Fruit fly (Drosophila melanogaster) whole organism, embryonic: ENCODE results near the gene CG15547.

Source experiments
- Asciz ChIP-seq: fragments of 200-800 bp; sonication (Bioruptor generic); optimal IDR thresholded peaks from 2 replicates; lab custom pipeline; 2017; ENCODE audit warnings: missing biosample characterization, mild to moderate bottlenecking, missing genetic modification characterization, missing genetic modification reagents
- Atf6 ChIP-seq: fragments of 200-800 bp; sonication (Bioruptor generic); IDR thresholded peaks from 2 replicates; pipeline ENCODE4 v1.3.6; 2022; ENCODE audit warnings: missing biosample characterization, missing genetic modification characterization
- Awh ChIP-seq: fragments of 200-800 bp; sonication (Bioruptor generic); IDR thresholded peaks from 2 replicates; pipeline ENCODE4, ENCODE4 v1.3.6; 2022; ENCODE audit warnings: missing biosample characterization, missing genetic modification characterization
- CG10462 ChIP-seq: fragments of 200-800 bp; sonication (Bioruptor generic); optimal IDR thresholded peaks from 2 replicates; lab custom pipeline; 2016; ENCODE audit warnings: missing biosample characterization, missing genetic modification characterization
- CG10543 ChIP-seq: fragments of 200-800 bp; sonication (Bioruptor generic); optimal IDR thresholded peaks from 3 replicates; lab custom pipeline; 2017; ENCODE audit warnings: missing biosample characterization, mild to moderate bottlenecking, missing genetic modification characterization, moderate library complexity
- CG1233 ChIP-seq: fragments of 200-800 bp; sonication (Bioruptor generic); optimal IDR thresholded peaks from 4 replicates; lab custom pipeline; 2018; ENCODE audit warnings: missing biosample characterization, mild to moderate bottlenecking, missing genetic modification characterization
- CG12391 ChIP-seq: fragments of 200-800 bp; sonication (Bioruptor generic); optimal IDR thresholded peaks from 3 replicates; lab custom pipeline; 2018; ENCODE audit warnings: missing biosample characterization, mild to moderate bottlenecking, missing genetic modification characterization, moderate library complexity
- CG12744 ChIP-seq: fragments of 200-800 bp; sonication (Bioruptor generic); optimal IDR thresholded peaks from 2 replicates; lab custom pipeline; 2016; ENCODE audit warnings: missing biosample characterization, missing genetic modification characterization
- CG13287 ChIP-seq: fragments of 200-800 bp; sonication (Bioruptor generic); IDR thresholded peaks from 2 replicates; pipeline ENCODE4 v1.3.6; 2022; ENCODE audit warnings: missing biosample characterization, missing genetic modification characterization; ENCODE audit not compliant: partially characterized antibody
- CG13296 ChIP-seq: fragments of 200-800 bp; sonication (Bioruptor generic); optimal IDR thresholded peaks from 3 replicates; lab custom pipeline; 2018; ENCODE audit warnings: missing biosample characterization, mild to moderate bottlenecking, missing genetic modification characterization
- CG13424 ChIP-seq: fragments of 200-800 bp; sonication (Bioruptor generic); optimal IDR thresholded peaks from 2 replicates; lab custom pipeline; 2019; ENCODE audit warnings: missing biosample characterization, mild to moderate bottlenecking, missing genetic modification characterization, moderate library complexity
- CG15011 ChIP-seq: fragments of 200-800 bp; sonication (Bioruptor generic); optimal IDR thresholded peaks from 3 replicates; lab custom pipeline; 2018; ENCODE audit warnings: missing biosample characterization, mild to moderate bottlenecking, missing genetic modification characterization
- CG15073 ChIP-seq: fragments of 200-800 bp; sonication (Bioruptor generic); optimal IDR thresholded peaks from 2 replicates; lab custom pipeline; 2016; ENCODE audit warnings: missing biosample characterization, missing genetic modification characterization
- CG1603 ChIP-seq: fragments of 200-800 bp; sonication (Bioruptor generic); optimal IDR thresholded peaks from 2 replicates; lab custom pipeline; 2019; ENCODE audit warnings: missing biosample characterization, mild to moderate bottlenecking, missing genetic modification characterization, moderate library complexity
- CG16863 ChIP-seq: fragments of 200-800 bp; sonication (Bioruptor generic); optimal IDR thresholded peaks from 3 replicates; lab custom pipeline; 2016; ENCODE audit warnings: missing biosample characterization, missing genetic modification characterization
- CG2712 ChIP-seq: fragments of 200-800 bp; optimal IDR thresholded peaks from 3 replicates; lab custom pipeline; 2019; ENCODE audit warnings: missing biosample characterization, mild to moderate bottlenecking, missing genetic modification characterization, moderate library complexity
- CG30431 ChIP-seq: fragments of 200-800 bp; sonication (Bioruptor generic); optimal IDR thresholded peaks from 2 replicates; lab custom pipeline; 2017; ENCODE audit warnings: missing biosample characterization, missing genetic modification characterization
- CG32532 ChIP-seq: fragments of 200-800 bp; sonication (Bioruptor generic); IDR thresholded peaks from 2 replicates; pipeline ENCODE4 v1.3.6; 2022; ENCODE audit warnings: missing biosample characterization, missing genetic modification characterization
- CG3838 ChIP-seq: fragments of 200-800 bp; sonication (Bioruptor generic); optimal IDR thresholded peaks from 3 replicates; lab custom pipeline; 2016; ENCODE audit warnings: missing biosample characterization, missing genetic modification characterization
- CG4282 ChIP-seq: fragments of 200-800 bp; sonication (Bioruptor generic); optimal IDR thresholded peaks from 2 replicates; lab custom pipeline; 2016; ENCODE audit warnings: missing biosample characterization, missing genetic modification characterization
- CG4854 ChIP-seq: fragments of 200-800 bp; sonication (Bioruptor generic); optimal IDR thresholded peaks from 2 replicates; lab custom pipeline; 2016; ENCODE audit warnings: missing biosample characterization, missing genetic modification characterization, inconsistent platforms
- CG7928 ChIP-seq: fragments of 200-800 bp; sonication (Bioruptor generic); optimal IDR thresholded peaks from 2 replicates; lab custom pipeline; 2017; ENCODE audit warnings: missing biosample characterization, mild to moderate bottlenecking, missing genetic modification characterization
- CTCF ChIP-seq: fragments of 200-800 bp; sonication (Bioruptor generic); optimal IDR thresholded peaks from 2 replicates; lab custom pipeline; 2017; ENCODE audit warnings: missing biosample characterization, mild to moderate bottlenecking, missing genetic modification characterization, moderate library complexity
- E2f1 ChIP-seq: fragments of 200-800 bp; sonication (Bioruptor generic); IDR thresholded peaks from 2 replicates; pipeline ENCODE4 v1.3.6; 2022; ENCODE audit warnings: missing biosample characterization, missing genetic modification characterization
- E2f2 ChIP-seq: fragments of 200-800 bp; sonication (Bioruptor generic); IDR thresholded peaks from 2 replicates; pipeline ENCODE4 v1.3.6; 2022; ENCODE audit warnings: missing biosample characterization, missing genetic modification characterization
- ERR ChIP-seq: fragments of 200-800 bp; sonication (Bioruptor generic); optimal IDR thresholded peaks from 2 replicates; lab custom pipeline; 2016; ENCODE audit warnings: missing biosample characterization, missing genetic modification characterization
- Hr3 ChIP-seq: fragments of 200-800 bp; sonication (Bioruptor generic); optimal IDR thresholded peaks from 3 replicates; lab custom pipeline; 2016; ENCODE audit warnings: missing biosample characterization, missing genetic modification characterization
- Lpt ChIP-seq: fragments of >200 bp; optimal IDR thresholded peaks from 2 replicates; lab custom pipeline; 2018; ENCODE audit warnings: missing biosample characterization, missing genetic modification characterization
- Sry-δ ChIP-seq: fragments of 200-800 bp; sonication (Bioruptor generic); optimal IDR thresholded peaks from 2 replicates; lab custom pipeline; 2016; ENCODE audit warnings: missing biosample characterization, missing genetic modification characterization
- Tbp ChIP-seq: fragments of >200 bp; optimal IDR thresholded peaks from 2 replicates; lab custom pipeline; 2018; ENCODE audit warnings: missing biosample characterization, missing genetic modification characterization
- Vsx1 ChIP-seq: fragments of 200-800 bp; sonication (Bioruptor generic); optimal IDR thresholded peaks from 2 replicates; lab custom pipeline; 2017; ENCODE audit warnings: missing biosample characterization, mild to moderate bottlenecking, missing genetic modification characterization, missing genetic modification reagents
- aop ChIP-seq: fragments of 200-800 bp; sonication (Bioruptor generic); IDR thresholded peaks from 2 replicates; pipeline ENCODE4 v1.3.6; 2022; ENCODE audit warnings: missing biosample characterization, missing genetic modification characterization
- az2 ChIP-seq: fragments of 200-800 bp; sonication (Bioruptor generic); optimal IDR thresholded peaks from 3 replicates; lab custom pipeline; 2016; ENCODE audit warnings: missing biosample characterization, missing genetic modification characterization
- cad ChIP-seq: fragments of >200 bp; optimal IDR thresholded peaks from 2 replicates; lab custom pipeline; 2017; ENCODE audit warnings: missing biosample characterization, missing genetic modification characterization
- cg ChIP-seq: fragments of 200-800 bp; sonication (Bioruptor generic); optimal IDR thresholded peaks from 3 replicates; lab custom pipeline; 2019; ENCODE audit warnings: missing biosample characterization, mild to moderate bottlenecking, missing genetic modification characterization, moderate library complexity
- cwo ChIP-seq: fragments of 200-800 bp; sonication (Bioruptor generic); optimal IDR thresholded peaks from 3 replicates; lab custom pipeline; 2017; ENCODE audit warnings: missing biosample characterization, missing genetic modification characterization, mild to moderate bottlenecking, moderate library complexity, missing genetic modification reagents
- grn ChIP-seq: fragments of 200-800 bp; sonication (Bioruptor generic); optimal IDR thresholded peaks from 3 replicates; lab custom pipeline; 2017; ENCODE audit warnings: missing biosample characterization, missing genetic modification characterization
- hkb ChIP-seq, 2 experiments: fragments of 200-800 bp in 1 of 2; fragments of >200 bp in 1 of 2; sonication (Bioruptor generic) in 1 of 2; IDR thresholded peaks in 1 of 2; optimal IDR thresholded peaks in 1 of 2; 2 replicates each; pipeline versions ENCODE4 v1.3.6 to Lab custom; 2017 to 2022; ENCODE audit warnings: missing biosample characterization in 1 of 2, missing genetic modification characterization in 1 of 2
- ind ChIP-seq: fragments of 200-800 bp; sonication (Bioruptor generic); optimal IDR thresholded peaks from 3 replicates; lab custom pipeline; 2016; ENCODE audit warnings: missing biosample characterization, missing genetic modification characterization
- insv ChIP-seq, 2 experiments: fragments of 200-800 bp; sonication (Bioruptor generic); optimal IDR thresholded peaks; 3 replicates each; lab custom pipeline; 2016 to 2018; ENCODE audit warnings: missing biosample characterization in 2 of 2, missing genetic modification characterization in 2 of 2
- inv ChIP-seq: fragments of 200-800 bp; sonication (Bioruptor generic); IDR thresholded peaks from 2 replicates; pipeline ENCODE4 v1.3.6; 2022; ENCODE audit warnings: missing biosample characterization, missing genetic modification characterization; ENCODE audit not compliant: partially characterized antibody
- ken ChIP-seq: fragments of 200-800 bp; sonication (Bioruptor generic); IDR thresholded peaks from 3 replicates; pipeline ENCODE4 v1.3.6; 2022; ENCODE audit warnings: missing biosample characterization, missing genetic modification characterization
- lola ChIP-seq, 3 experiments: fragments of >200 bp in 2 of 3; fragments of 200-800 bp in 1 of 3; sonication (Bioruptor generic) in 1 of 3; optimal IDR thresholded peaks; 2 replicates each; lab custom pipeline; 2017 to 2019; ENCODE audit warnings: missing biosample characterization in 3 of 3, missing genetic modification characterization in 3 of 3, mild to moderate bottlenecking in 1 of 3, moderate library complexity in 1 of 3
- odd ChIP-seq: fragments of 200-800 bp; sonication (Bioruptor generic); optimal IDR thresholded peaks from 2 replicates; lab custom pipeline; 2017; ENCODE audit warnings: missing biosample characterization, mild to moderate bottlenecking, missing genetic modification characterization
- pb ChIP-seq: fragments of 200-800 bp; sonication (Bioruptor generic); optimal IDR thresholded peaks from 3 replicates; lab custom pipeline; 2016; ENCODE audit warnings: missing biosample characterization, missing genetic modification characterization
- repo ChIP-seq: fragments of 200-800 bp; sonication (Bioruptor generic); optimal IDR thresholded peaks from 2 replicates; lab custom pipeline; 2016; ENCODE audit warnings: missing biosample characterization, missing genetic modification characterization
- run ChIP-seq: fragments of 200-800 bp; sonication (Bioruptor generic); optimal IDR thresholded peaks from 3 replicates; lab custom pipeline; 2018; ENCODE audit warnings: missing biosample characterization, mild to moderate bottlenecking, missing genetic modification characterization
- tll ChIP-seq, 2 experiments: fragments of 200-800 bp in 1 of 2; fragments of >200 bp in 1 of 2; sonication (Bioruptor generic) in 1 of 2; optimal IDR thresholded peaks; 2 replicates each; lab custom pipeline; 2017 to 2019; ENCODE audit warnings: missing biosample characterization in 2 of 2, missing genetic modification characterization in 2 of 2, mild to moderate bottlenecking in 1 of 2, moderate library complexity in 1 of 2
- ttk ChIP-seq: fragments of 200-800 bp; sonication (Bioruptor generic); IDR thresholded peaks from 2 replicates; pipeline ENCODE4 v2.1.2; 2022; ENCODE audit warnings: missing biosample characterization, missing genetic modification characterization
- twi ChIP-seq: fragments of 200-800 bp; optimal IDR thresholded peaks from 2 replicates; lab custom pipeline; 2019; ENCODE audit warnings: missing biosample characterization, mild to moderate bottlenecking, missing genetic modification characterization, moderate library complexity
- wdn ChIP-seq: fragments of 200-800 bp; sonication (Bioruptor generic); IDR thresholded peaks from 2 replicates; pipeline ENCODE4 v1.3.6; 2022; ENCODE audit warnings: missing biosample characterization, missing genetic modification characterization
- zf30C ChIP-seq: fragments of 200-800 bp; sonication (Bioruptor generic); optimal IDR thresholded peaks from 3 replicates; lab custom pipeline; 2018; ENCODE audit warnings: missing biosample characterization, mild to moderate bottlenecking, missing genetic modification characterization

Gene CG15547

DNA sequence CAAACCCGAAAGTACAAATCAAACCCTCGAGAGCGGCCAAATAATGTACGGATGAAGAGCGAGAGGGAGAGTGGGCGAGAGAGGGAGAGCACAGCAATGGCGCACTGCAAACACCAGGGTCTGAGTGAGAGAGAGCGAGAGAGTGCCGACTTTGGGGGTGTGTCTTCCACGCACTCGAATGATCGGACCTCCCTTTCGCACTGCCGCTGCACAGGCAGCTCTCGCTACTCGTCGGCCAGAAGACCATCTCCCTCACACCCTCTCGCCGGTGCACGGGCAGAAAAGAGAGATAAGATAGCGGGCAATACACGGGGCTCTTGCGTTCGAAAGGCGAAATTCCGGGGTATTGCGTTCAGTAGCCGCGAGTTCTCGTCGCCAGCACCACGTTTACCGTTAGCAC is 29.1 kb upstream of the CG15547 start, which contains the start of gene Ptx1 (continued):
- TF ChIP-seq E2f2 (GFP tag; lab: Robert Waterston, UW) (no peak), lola (GFP tag; optimal IDR thresholded peaks at IDR 0.05; lab: Kevin White, UChicago) (no peak), CG1603 (no peak), CG13287 (GFP tag; lab: Robert Waterston, UW) (peak; percentile 65), ttk (GFP tag; lab: Robert Waterston, UW) (no peak), CG10462 (GFP tag; lab: Kevin White, UChicago) (no peak), cg (GFP tag; lab: Kevin White, UChicago) (peak; percentile 58), Hr3 (GFP tag; lab: Kevin White, UChicago) (no peak), E2f1 (no peak), run (tag; lab: Kevin White, UChicago) (no peak), Awh (GFP tag; lab: Robert Waterston, UW) (no peak), hkb (optimal IDR thresholded peaks at IDR 0.05; lab: Kevin White, UChicago) (no peak), hkb (GFP tag; IDR thresholded peaks at IDR 0.05; lab: Robert Waterston, UW) (no peak), CG4282 (GFP tag; lab: Kevin White, UChicago) (no peak), CG13424 (tag; lab: Kevin White, UChicago) (no peak), twi (tag; lab: Kevin White, UChicago) (peak; percentile 58), CG2712 (peak; percentile 30), grn (peak; percentile 31), zf30C (GFP tag; lab: Kevin White, UChicago) (peak; percentile 2), Asciz (GFP tag; lab: Kevin White, UChicago) (no peak), pb (no peak), repo (GFP tag; lab: Kevin White, UChicago) (no peak), cad (peak; percentile 22), CG3838 (GFP tag; lab: Kevin White, UChicago) (no peak), insv (GFP tag; optimal IDR thresholded peaks at IDR 0.05; lab: Kevin White, UChicago) (no peak), CG12391 (no peak), Vsx1 (GFP tag; lab: Kevin White, UChicago) (no peak), CTCF (GFP tag; lab: Kevin White, UChicago) (no peak), Tbp (GFP tag; lab: Kevin White, UChicago) (no peak), CG10543 (GFP tag; lab: Kevin White, UChicago) (peak; percentile 39), az2 (no peak), inv (GFP tag; lab: Robert Waterston, UW) (no peak), ken (GFP tag; lab: Robert Waterston, UW) (no peak), ind (GFP tag; lab: Kevin White, UChicago) (no peak), CG16863 (no peak), CG15011 (GFP tag; lab: Kevin White, UChicago) (no peak), CG12744 (GFP tag; lab: Kevin White, UChicago) (no peak), ERR (no peak), CG15073 (GFP tag; lab: Kevin White, UChicago) (no peak), CG4854 (no peak), CG32532 (GFP tag; lab: Robert Waterston, UW) (peak; percentile 35; the same call in 1 of the 2 replicates), odd (no peak), CG30431 (GFP tag; lab: Kevin White, UChicago) (no peak), Atf6 (GFP tag; lab: Robert Waterston, UW) (0 out of 2 replicates have a peak, but pooled peaks have one; percentile 30), CG13296 (no peak), CG1233 (no peak), wdn (GFP tag; lab: Robert Waterston, UW) (no peak), Sry-δ (GFP tag; lab: Kevin White, UChicago) (no peak), aop (0 out of 2 replicates have a peak, but pooled peaks have one; percentile 25), tll (GFP tag; optimal IDR thresholded peaks at IDR 0.05; lab: Kevin White, UChicago) (peak; percentile 42 to 89), cwo (GFP tag; lab: Kevin White, UChicago) (peak; percentile 12), CG7928 (GFP tag; lab: Kevin White, UChicago) (no peak), Lpt (no peak)
